Fruit fly (Drosophila melanogaster) whole organism, embryonic: ENCODE results near the gene CG5273.
A peak's percentile ranks its signal among the peaks of the same experiment; 100 is the strongest.

Experiments
- ATbp ChIP-seq: fragments of 200-800 bp; sonication (Bioruptor generic); optimal IDR thresholded peaks from 2 replicates; lab custom pipeline; 2017; ENCODE audit warnings: missing biosample characterization, mild to moderate bottlenecking, missing genetic modification characterization, missing genetic modification reagents
- Bgb ChIP-seq: fragments of 200-800 bp; sonication (Bioruptor generic); IDR thresholded peaks from 2 replicates; pipeline ENCODE4 v1.3.6; 2022; ENCODE audit warnings: missing biosample characterization, missing genetic modification characterization; ENCODE audit not compliant: partially characterized antibody
- CG10462 ChIP-seq: fragments of 200-800 bp; sonication (Bioruptor generic); optimal IDR thresholded peaks from 2 replicates; lab custom pipeline; 2016; ENCODE audit warnings: missing biosample characterization, missing genetic modification characterization
- CG11560 ChIP-seq: fragments of 200-800 bp; sonication (Bioruptor generic); IDR thresholded peaks from 3 replicates; pipeline ENCODE4 v1.3.6; 2022; ENCODE audit warnings: missing biosample characterization, missing genetic modification characterization
- CG13624 ChIP-seq: fragments of 200-800 bp; sonication (Bioruptor generic); optimal IDR thresholded peaks from 2 replicates; lab custom pipeline; 2016; ENCODE audit warnings: missing biosample characterization, missing genetic modification characterization
- CG13894 ChIP-seq: fragments of 200-800 bp; sonication (Bioruptor generic); optimal IDR thresholded peaks from 3 replicates; lab custom pipeline; 2018; ENCODE audit warnings: missing biosample characterization, mild to moderate bottlenecking, missing genetic modification characterization, moderate library complexity
- CG14860 ChIP-seq: fragments of 200-800 bp; sonication (Bioruptor generic); IDR thresholded peaks from 3 replicates; pipeline ENCODE4 v1.3.6; 2022; ENCODE audit warnings: missing biosample characterization, missing genetic modification characterization; ENCODE audit not compliant: partially characterized antibody
- CG15011 ChIP-seq: fragments of 200-800 bp; sonication (Bioruptor generic); optimal IDR thresholded peaks from 3 replicates; lab custom pipeline; 2018; ENCODE audit warnings: missing biosample characterization, mild to moderate bottlenecking, missing genetic modification characterization
- CG15479 ChIP-seq: fragments of 200-800 bp; sonication (Bioruptor generic); optimal IDR thresholded peaks from 3 replicates; lab custom pipeline; 2019; ENCODE audit warnings: missing biosample characterization, mild to moderate bottlenecking, missing genetic modification characterization, moderate library complexity
- CG16815 ChIP-seq: fragments of 200-800 bp; sonication (Bioruptor generic); optimal IDR thresholded peaks from 3 replicates; lab custom pipeline; 2017; ENCODE audit warnings: missing biosample characterization, mild to moderate bottlenecking, missing genetic modification characterization
- CG1832 ChIP-seq: fragments of 200-800 bp; sonication (Bioruptor generic); optimal IDR thresholded peaks from 2 replicates; lab custom pipeline; 2017; ENCODE audit warnings: missing biosample characterization, mild to moderate bottlenecking, missing genetic modification characterization, inconsistent platforms
- CG2202 ChIP-seq: fragments of 200-800 bp; sonication (Bioruptor generic); optimal IDR thresholded peaks from 2 replicates; lab custom pipeline; 2018; ENCODE audit warnings: missing biosample characterization, mild to moderate bottlenecking, missing genetic modification characterization
- CG2678 ChIP-seq: fragments of 200-800 bp; sonication (Bioruptor generic); optimal IDR thresholded peaks from 3 replicates; lab custom pipeline; 2019; ENCODE audit warnings: missing biosample characterization, mild to moderate bottlenecking, missing genetic modification characterization, moderate library complexity
- CG7928 ChIP-seq: fragments of 200-800 bp; sonication (Bioruptor generic); optimal IDR thresholded peaks from 2 replicates; lab custom pipeline; 2017; ENCODE audit warnings: missing biosample characterization, mild to moderate bottlenecking, missing genetic modification characterization
- D19A ChIP-seq: fragments of 200-800 bp; optimal IDR thresholded peaks from 3 replicates; lab custom pipeline; 2019; ENCODE audit warnings: missing biosample characterization, mild to moderate bottlenecking, missing genetic modification characterization, moderate library complexity
- Dip2 ChIP-seq: fragments of 200-800 bp; sonication (Bioruptor generic); IDR thresholded peaks from 2 replicates; pipeline ENCODE4 v1.3.6; 2022; ENCODE audit warnings: missing biosample characterization, missing genetic modification characterization
- HLH4C ChIP-seq: fragments of 200-800 bp; sonication (Bioruptor generic); IDR thresholded peaks from 3 replicates; pipeline ENCODE4 v1.3.6; 2022; ENCODE audit warnings: missing biosample characterization, missing genetic modification characterization; ENCODE audit not compliant: partially characterized antibody
- Jarid2 ChIP-seq: fragments of 200-800 bp; sonication (Bioruptor generic); optimal IDR thresholded peaks from 3 replicates; lab custom pipeline; 2017; ENCODE audit warnings: mild to moderate bottlenecking, missing biosample characterization, missing genetic modification reagents, missing genetic modification characterization
- MBD-R2 ChIP-seq: fragments of 200-800 bp; sonication (Bioruptor generic); IDR thresholded peaks from 2 replicates; pipeline ENCODE4 v1.3.6; 2022; ENCODE audit warnings: missing biosample characterization, missing genetic modification characterization
- PHDP ChIP-seq: fragments of 200-800 bp; sonication (Bioruptor generic); optimal IDR thresholded peaks from 3 replicates; lab custom pipeline; 2018; ENCODE audit warnings: missing biosample characterization, mild to moderate bottlenecking, missing genetic modification characterization, moderate library complexity
- Poxn ChIP-seq: fragments of 200-800 bp; sonication (Bioruptor generic); IDR thresholded peaks from 2 replicates; pipeline ENCODE4 v1.3.6; 2022; ENCODE audit warnings: missing biosample characterization, missing genetic modification characterization
- Ptx1 ChIP-seq: fragments of 200-800 bp; sonication (Bioruptor generic); IDR thresholded peaks from 2 replicates; pipeline ENCODE4 v1.3.6; 2022; ENCODE audit warnings: missing biosample characterization, missing genetic modification characterization
- Sin3A ChIP-seq: fragments of >200 bp; optimal IDR thresholded peaks from 2 replicates; lab custom pipeline; 2018
- Trl ChIP-seq, 3 experiments: fragments of >200 bp in 2 of 3; fragments of 200-800 bp in 1 of 3; sonication (Bioruptor generic) in 1 of 3; optimal IDR thresholded peaks; 2 replicates in 1 of 3; 3 replicates in 2 of 3; lab custom pipeline; 2016 to 2017; ENCODE audit warnings: missing biosample characterization in 1 of 3, missing genetic modification characterization in 1 of 3
- Usf ChIP-seq: fragments of 200-800 bp; sonication (Bioruptor generic); optimal IDR thresholded peaks from 2 replicates; lab custom pipeline; 2017; ENCODE audit warnings: missing genotype, missing biosample characterization, missing genetic modification characterization
- Vsx1 ChIP-seq: fragments of 200-800 bp; sonication (Bioruptor generic); optimal IDR thresholded peaks from 2 replicates; lab custom pipeline; 2017; ENCODE audit warnings: missing biosample characterization, mild to moderate bottlenecking, missing genetic modification characterization, missing genetic modification reagents
- YL-1 ChIP-seq: fragments of 200-800 bp; sonication (Bioruptor generic); optimal IDR thresholded peaks from 3 replicates; lab custom pipeline; 2017; ENCODE audit warnings: missing biosample characterization, mild to moderate bottlenecking, missing genetic modification characterization
- ato ChIP-seq: fragments of 200-800 bp; sonication (Bioruptor generic); IDR thresholded peaks from 2 replicates; pipeline ENCODE4 v1.3.6; 2022; ENCODE audit warnings: missing biosample characterization, missing genetic modification characterization; ENCODE audit not compliant: partially characterized antibody
- chn ChIP-seq: fragments of 200-800 bp; sonication (Bioruptor generic); optimal IDR thresholded peaks from 2 replicates; lab custom pipeline; 2016; ENCODE audit warnings: missing biosample characterization, missing genetic modification characterization
- corto ChIP-seq: fragments of 200-800 bp; sonication (Bioruptor generic); optimal IDR thresholded peaks from 2 replicates; lab custom pipeline; 2016; ENCODE audit warnings: missing biosample characterization, mild to moderate bottlenecking, missing genetic modification characterization, moderate library complexity
- crol ChIP-seq: fragments of 200-800 bp; sonication (Bioruptor generic); IDR thresholded peaks from 2 replicates; pipeline ENCODE4 v1.3.6; 2022; ENCODE audit warnings: missing biosample characterization, missing genetic modification characterization
- ftz-f1 ChIP-seq: fragments of 200-800 bp; sonication (Bioruptor generic); optimal IDR thresholded peaks from 2 replicates; lab custom pipeline; 2016; ENCODE audit warnings: missing biosample characterization, missing genetic modification characterization
- gem ChIP-seq: fragments of 200-800 bp; sonication (Bioruptor generic); optimal IDR thresholded peaks from 2 replicates; lab custom pipeline; 2019; ENCODE audit warnings: missing biosample characterization, mild to moderate bottlenecking, missing genetic modification characterization, moderate library complexity
- gro ChIP-seq: fragments of 200-800 bp; sonication (Bioruptor generic); optimal IDR thresholded peaks from 2 replicates; lab custom pipeline; 2016; ENCODE audit warnings: missing biosample characterization, missing genetic modification characterization
- her ChIP-seq: fragments of 200-800 bp; sonication (Bioruptor generic); optimal IDR thresholded peaks from 2 replicates; lab custom pipeline; 2016; ENCODE audit warnings: missing biosample characterization, missing genetic modification characterization
- kah ChIP-seq: fragments of 200-800 bp; sonication (Bioruptor generic); optimal IDR thresholded peaks from 2 replicates; lab custom pipeline; 2018; ENCODE audit warnings: missing biosample characterization, mild to moderate bottlenecking, missing genetic modification characterization
- lbe ChIP-seq: fragments of 200-800 bp; sonication (Bioruptor generic); optimal IDR thresholded peaks from 2 replicates; lab custom pipeline; 2016; ENCODE audit warnings: missing biosample characterization, mild to moderate bottlenecking, missing genetic modification characterization
- lmd ChIP-seq: fragments of 200-800 bp; sonication (Bioruptor generic); IDR thresholded peaks from 2 replicates; pipeline ENCODE4 v1.3.6; 2022; ENCODE audit warnings: missing biosample characterization, missing genetic modification characterization
- mld ChIP-seq: fragments of 200-800 bp; sonication (Bioruptor generic); IDR thresholded peaks from 3 replicates; pipeline ENCODE4 v1.3.6; 2022; ENCODE audit warnings: missing biosample characterization, missing genetic modification characterization; ENCODE audit not compliant: partially characterized antibody
- nmo ChIP-seq: fragments of 200-800 bp; sonication (Bioruptor generic); optimal IDR thresholded peaks from 2 replicates; lab custom pipeline; 2018; ENCODE audit warnings: missing biosample characterization, mild to moderate bottlenecking, missing genetic modification characterization, moderate library complexity
- otp ChIP-seq: fragments of 200-800 bp; sonication (Bioruptor generic); IDR thresholded peaks from 3 replicates; pipeline ENCODE4, ENCODE4 v1.3.6; 2022; ENCODE audit warnings: missing biosample characterization, missing genetic modification characterization
- peb ChIP-seq: fragments of 200-800 bp; sonication (Bioruptor generic); IDR thresholded peaks from 2 replicates; pipeline ENCODE4 v1.3.6; 2022; ENCODE audit warnings: missing biosample characterization, missing genetic modification characterization
- pita ChIP-seq: fragments of 200-800 bp; sonication (Bioruptor generic); optimal IDR thresholded peaks from 2 replicates; lab custom pipeline; 2017; ENCODE audit warnings: missing biosample characterization, mild to moderate bottlenecking, missing genetic modification characterization
- sd ChIP-seq: fragments of 200-800 bp; sonication (Bioruptor generic); optimal IDR thresholded peaks from 3 replicates; lab custom pipeline; 2018; ENCODE audit warnings: missing biosample characterization, mild to moderate bottlenecking, missing genetic modification characterization, moderate library complexity
- slp2 ChIP-seq: fragments of 200-800 bp; sonication (Bioruptor generic); optimal IDR thresholded peaks from 2 replicates; lab custom pipeline; 2016; ENCODE audit warnings: missing biosample characterization, missing genetic modification characterization
- sna ChIP-seq: fragments of 200-800 bp; sonication (Bioruptor generic); IDR thresholded peaks from 2 replicates; pipeline ENCODE4 v1.3.6; 2022; ENCODE audit warnings: missing biosample characterization, missing genetic modification characterization; ENCODE audit not compliant: partially characterized antibody
- toy ChIP-seq: fragments of 200-800 bp; sonication (Bioruptor generic); IDR thresholded peaks from 2 replicates; pipeline ENCODE4 v1.3.6; 2022; ENCODE audit warnings: missing biosample characterization, missing genetic modification characterization
- ttk ChIP-seq: fragments of 200-800 bp; sonication (Bioruptor generic); IDR thresholded peaks from 2 replicates; pipeline ENCODE4 v2.1.2; 2022; ENCODE audit warnings: missing biosample characterization, missing genetic modification characterization
- vnd ChIP-seq: fragments of 200-800 bp; sonication (Bioruptor generic); IDR thresholded peaks from 3 replicates; pipeline ENCODE4 v1.3.6; 2022; ENCODE audit warnings: missing biosample characterization, missing genetic modification characterization; ENCODE audit not compliant: partially characterized antibody

Gene CG5273

DNA sequence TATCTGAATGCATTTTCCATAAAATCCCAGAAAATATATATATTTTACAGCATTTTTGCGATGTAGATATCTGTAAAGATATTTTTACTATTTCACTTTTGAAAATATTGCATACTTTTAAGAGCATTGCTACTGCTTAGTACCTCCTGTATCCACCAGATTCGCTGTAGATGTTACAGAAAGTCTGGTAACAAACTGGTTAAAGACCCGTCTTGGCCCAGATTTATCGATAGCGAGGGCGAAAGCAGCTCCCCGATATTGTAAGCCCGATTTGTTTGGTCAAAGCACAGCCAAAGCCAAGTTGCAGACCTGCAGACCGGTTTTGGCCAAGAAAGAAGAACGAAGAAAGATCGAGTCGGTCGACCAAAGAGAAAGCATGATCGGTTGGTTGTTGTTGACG, 25.1 kb downstream of the CG5273 start, which contains the start of gene tw (continued):
- TF ChIP-seq CG2678 (tag; lab: Kevin White, UChicago) (no peak), Bgb (peak; percentile 58; the same call in 1 of the 2 replicates), MBD-R2 (peak; percentile 31; the same call in 1 of the 2 replicates), HLH4C (GFP tag; lab: Robert Waterston, UW) (peak; percentile 29; the same call in 1 of the 3 replicates), CG15479 (no peak), vnd (GFP tag; lab: Robert Waterston, UW) (no peak), crol (GFP tag; lab: Robert Waterston, UW) (no peak), CG14860 (no peak), chn (GFP tag; lab: Kevin White, UChicago) (no peak), toy (GFP tag; lab: Robert Waterston, UW) (no peak), ato (GFP tag; lab: Robert Waterston, UW) (0 out of 2 replicates have a peak, but pooled peaks have one; percentile 34), lmd (no peak), gem (tag; lab: Kevin White, UChicago) (no peak), CG13624 (no peak), Jarid2 (GFP tag; lab: Kevin White, UChicago) (no peak), ATbp (GFP tag; lab: Kevin White, UChicago) (no peak), Trl (optimal IDR thresholded peaks at IDR 0.05; lab: Kevin White, UChicago) (no peak), Trl (GFP tag; optimal IDR thresholded peaks at IDR 0.05; lab: Kevin White, UChicago) (no peak), CG15011 (GFP tag; lab: Kevin White, UChicago) (no peak), D19A (tag; lab: Kevin White, UChicago) (no peak), PHDP (tag; lab: Kevin White, UChicago) (no peak), CG11560 (tag; lab: Robert Waterston, UW) (no peak), lbe (GFP tag; lab: Kevin White, UChicago) (no peak), pita (peak; percentile 27), gro (no peak), kah (GFP tag; lab: Kevin White, UChicago) (no peak), peb (GFP tag; lab: Robert Waterston, UW) (no peak), CG1832 (GFP tag; lab: Kevin White, UChicago) (no peak), mld (GFP tag; lab: Robert Waterston, UW) (0 out of 3 replicates have a peak, but pooled peaks have one; percentile 49)

- no peak for TF ChIP-seq CG7928 (GFP tag; lab: Kevin White, UChicago)
- no peak for TF ChIP-seq her (GFP tag; lab: Kevin White, UChicago)
- TF ChIP-seq Poxn (GFP tag; lab: Robert Waterston, UW): no peak
- TF ChIP-seq slp2 (GFP tag; lab: Kevin White, UChicago): no peak
- TF ChIP-seq otp (GFP tag; lab: Robert Waterston, UW): no peak
These were observed 30.7 kb downstream of the CG5273 start, which contains the start of gene CG13360 for dm6 chrX:790039-790597. Gene CG13360 (minus strand): TSS chrX:790089.

DNA sequence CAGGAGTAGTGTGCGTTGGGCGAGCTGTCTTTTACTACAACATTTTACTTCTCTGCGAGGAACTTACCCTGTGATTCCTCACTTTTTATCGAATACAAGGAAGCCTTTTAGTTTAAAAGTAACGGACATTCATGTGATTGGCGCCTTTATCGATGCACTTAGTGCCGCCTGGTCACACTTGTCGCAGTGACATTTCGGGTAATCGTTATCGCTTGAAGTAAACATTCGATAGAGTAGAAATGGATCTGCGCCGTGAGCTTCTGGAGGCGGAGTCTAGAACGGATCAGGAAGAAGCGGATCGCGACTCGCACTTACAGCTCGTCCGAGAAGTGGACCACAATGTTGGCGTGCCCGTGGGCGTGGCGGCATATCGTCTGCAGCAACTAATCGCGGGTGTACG, 33.5 kb downstream of the CG5273 start, which contains the start of gene CG16989:
Gene CG16989 (plus strand): TSS at position 225 of the 400 bp plus-strand sequence.
- no peak for TF ChIP-seq Usf (GFP tag; lab: Kevin White, UChicago)
- TF ChIP-seq YL-1 (GFP tag; lab: Kevin White, UChicago): peak; percentile 51
- no peak for TF ChIP-seq Ptx1
- no peak for TF ChIP-seq Jarid2 (GFP tag; lab: Kevin White, UChicago)
- peak; percentile 38; the same call in 1 of the 2 replicates for TF ChIP-seq sna (GFP tag; lab: Robert Waterston, UW)
- no peak for TF ChIP-seq Dip2 (GFP tag; lab: Robert Waterston, UW)
- TF ChIP-seq ftz-f1 (GFP tag; lab: Kevin White, UChicago): no peak
- no peak for TF ChIP-seq CG10462 (GFP tag; lab: Kevin White, UChicago)
- no peak for TF ChIP-seq corto (GFP tag; lab: Kevin White, UChicago)
- TF ChIP-seq CG2202 (tag; lab: Kevin White, UChicago): no peak
- TF ChIP-seq Vsx1 (GFP tag; lab: Kevin White, UChicago): no peak
- TF ChIP-seq nmo (GFP tag; lab: Kevin White, UChicago): no peak
- no peak for TF ChIP-seq CG13894 (tag; lab: Kevin White, UChicago)
- no peak for TF ChIP-seq ttk
- peak; percentile 26 for TF ChIP-seq Sin3A
- TF ChIP-seq CG16815 (GFP tag; lab: Kevin White, UChicago): no peak
- TF ChIP-seq sd (tag; lab: Kevin White, UChicago): no peak
